Worm (Caenorhabditis elegans) whole organism, L3 larva: ENCODE measurements around the gene Y43F8B.3.

Source experiments
- egl-5 ChIP-seq: fragments of 150-350 bp; optimal IDR thresholded peaks from 2 replicates; lab custom pipeline; 2017; ENCODE audit warnings: missing biosample characterization, missing genetic modification reagents, missing genetic modification characterization, inconsistent platforms
- elt-1 ChIP-seq: fragments of 150-350 bp; optimal IDR thresholded peaks from 2 replicates; lab custom pipeline; 2014; ENCODE audit warnings: missing biosample characterization, missing genetic modification characterization
- elt-2 ChIP-seq: sonication (generic microtip); optimal IDR thresholded peaks from 2 replicates; lab custom pipeline; 2016; ENCODE audit warnings: missing genetic modification reagents, mild to moderate bottlenecking, missing genetic modification characterization, missing compliant biosample characterization
- fkh-10 ChIP-seq: sonication (generic microtip); optimal IDR thresholded peaks from 2 replicates; lab custom pipeline; 2017; ENCODE audit warnings: missing biosample characterization, missing genetic modification reagents, missing genetic modification characterization
- lin-15B ChIP-seq: fragments of 150-350 bp; optimal IDR thresholded peaks from 2 replicates; lab custom pipeline; 2014; ENCODE audit warnings: missing biosample characterization, missing genetic modification characterization
- nhr-237 ChIP-seq: fragments of 150-350 bp; optimal IDR thresholded peaks from 2 replicates; lab custom pipeline; 2014; ENCODE audit warnings: missing biosample characterization, missing genetic modification characterization
- unc-39 ChIP-seq: sonication (generic microtip); optimal IDR thresholded peaks from 4 replicates; lab custom pipeline; 2017; ENCODE audit warnings: missing biosample characterization, missing genetic modification characterization
- unc-62 ChIP-seq: fragments of 150-350 bp; sonication (generic microtip); optimal IDR thresholded peaks from 4 replicates; lab custom pipeline; 2014; ENCODE audit warnings: missing biosample characterization, missing genetic modification reagents, missing genetic modification characterization
- ztf-11 ChIP-seq: fragments of 150-350 bp; optimal IDR thresholded peaks from 2 replicates; lab custom pipeline; 2014; ENCODE audit warnings: missing biosample characterization, missing genetic modification characterization

DNA sequence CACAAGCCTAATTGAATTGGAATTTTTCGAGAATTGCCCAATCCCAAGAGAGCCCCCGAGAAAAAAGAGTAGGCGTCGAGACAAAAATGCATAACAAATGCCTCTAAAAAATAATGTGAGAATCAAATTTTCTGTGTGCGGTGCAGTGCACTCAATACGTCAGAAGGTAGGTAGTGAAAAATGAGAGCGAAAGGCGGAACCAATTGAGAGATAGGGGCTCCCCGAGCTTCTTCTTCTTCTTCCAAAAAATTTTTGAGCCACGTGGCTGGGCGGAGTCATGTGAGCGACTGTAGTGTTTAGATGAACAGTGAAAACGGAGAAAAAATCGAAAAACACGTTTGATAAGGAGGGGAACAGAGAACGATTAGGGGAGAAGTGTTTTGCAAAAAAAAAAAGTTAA is 21.7 kb downstream of the Y43F8B.3 start:
- TF ChIP-seq fkh-10 (no peak), egl-5 (tag; lab: Kevin White, UChicago) (no peak), elt-2 (tag; lab: Kevin White, UChicago) (peak; percentile 76), nhr-237 (no peak), elt-1 (tag; lab: Kevin White, UChicago) (no peak), ztf-11 (tag; lab: Kevin White, UChicago) (no peak), lin-15B (tag; lab: Kevin White, UChicago) (no peak), unc-62 (GFP tag; lab: Kevin White, UChicago) (no peak), unc-39 (no peak)
